Worm (Caenorhabditis elegans) whole organism, L3 larva: Measurements from ENCODE around the gene cpg-24.

Source experiments
- R02D3.7 ChIP-seq: fragments of 150-350 bp; optimal IDR thresholded peaks from 2 replicates; lab custom pipeline; 2014; ENCODE audit warnings: missing biosample characterization, missing genetic modification characterization
- ZK546.5 ChIP-seq: sonication (generic microtip); optimal IDR thresholded peaks from 2 replicates; lab custom pipeline; 2017; ENCODE audit warnings: missing biosample characterization, missing genetic modification characterization
- ama-1 ChIP-seq: fragments of 150-350 bp; optimal IDR thresholded peaks from 2 replicates; lab custom pipeline; 2018
- ceh-28 ChIP-seq: fragments of 150-350 bp; optimal IDR thresholded peaks from 2 replicates; lab custom pipeline; 2014; ENCODE audit warnings: missing biosample characterization, missing genetic modification reagents, missing genetic modification characterization
- elt-1 ChIP-seq: fragments of 150-350 bp; optimal IDR thresholded peaks from 2 replicates; lab custom pipeline; 2014; ENCODE audit warnings: missing biosample characterization, missing genetic modification characterization
- eor-1 ChIP-seq, 2 experiments: fragments of 150-350 bp; optimal IDR thresholded peaks; 2 replicates each; lab custom pipeline; 2014 to 2018; ENCODE audit warnings: missing biosample characterization in 2 of 2, missing genetic modification characterization in 2 of 2
- fkh-10 ChIP-seq: sonication (generic microtip); optimal IDR thresholded peaks from 2 replicates; lab custom pipeline; 2017; ENCODE audit warnings: missing biosample characterization, missing genetic modification reagents, missing genetic modification characterization
- nhr-237 ChIP-seq: fragments of 150-350 bp; optimal IDR thresholded peaks from 2 replicates; lab custom pipeline; 2014; ENCODE audit warnings: missing biosample characterization, missing genetic modification characterization
- sea-2 ChIP-seq: fragments of 150-350 bp; sonication (generic microtip); optimal IDR thresholded peaks from 4 replicates; lab custom pipeline; 2014; ENCODE audit warnings: missing biosample characterization, missing genetic modification reagents, missing genetic modification characterization
- tbx-2 ChIP-seq: sonication (generic microtip); optimal IDR thresholded peaks from 2 replicates; lab custom pipeline; 2016; ENCODE audit warnings: mild to moderate bottlenecking, missing genetic modification characterization, missing compliant biosample characterization
- unc-62 ChIP-seq: fragments of 150-350 bp; sonication (generic microtip); optimal IDR thresholded peaks from 4 replicates; lab custom pipeline; 2014; ENCODE audit warnings: missing biosample characterization, missing genetic modification reagents, missing genetic modification characterization
- zag-1 ChIP-seq: fragments of 150-350 bp; optimal IDR thresholded peaks from 2 replicates; lab custom pipeline; 2014; ENCODE audit warnings: missing biosample characterization, missing genetic modification characterization
- ztf-4 ChIP-seq: fragments of 150-350 bp; optimal IDR thresholded peaks from 2 replicates; lab custom pipeline; 2014; ENCODE audit warnings: missing biosample characterization, missing genetic modification characterization

ce11 chrIV:1624447-1624846 lies 7.3 kb upstream of the cpg-24 start:
- TF ChIP-seq fkh-10 = no peak
- no peak for TF ChIP-seq ceh-28
- no peak for TF ChIP-seq eor-1 (tag; optimal IDR thresholded peaks at IDR 0.05; lab: Kevin White, UChicago)
- TF ChIP-seq ztf-4 (tag; lab: Kevin White, UChicago) = no peak
- TF ChIP-seq sea-2 (GFP tag; lab: Kevin White, UChicago) = no peak
- no peak for TF ChIP-seq unc-62 (GFP tag; lab: Kevin White, UChicago)
- no peak for TF ChIP-seq ZK546.5 (tag; lab: Kevin White, UChicago)
- no peak for TF ChIP-seq R02D3.7 (tag; lab: Kevin White, UChicago)
- no peak for TF ChIP-seq tbx-2 (tag; lab: Kevin White, UChicago)
- no peak for TF ChIP-seq elt-1 (tag; lab: Kevin White, UChicago)
- no peak for TF ChIP-seq zag-1 (tag; lab: Kevin White, UChicago)
- TF ChIP-seq nhr-237 (tag; lab: Kevin White, UChicago) = no peak
- TF ChIP-seq ama-1 (lab: Kevin White, UChicago) = no peak
